Fruit fly (Drosophila melanogaster): ENCODE results near the gene Act5C.

Act5C gene

DNA sequence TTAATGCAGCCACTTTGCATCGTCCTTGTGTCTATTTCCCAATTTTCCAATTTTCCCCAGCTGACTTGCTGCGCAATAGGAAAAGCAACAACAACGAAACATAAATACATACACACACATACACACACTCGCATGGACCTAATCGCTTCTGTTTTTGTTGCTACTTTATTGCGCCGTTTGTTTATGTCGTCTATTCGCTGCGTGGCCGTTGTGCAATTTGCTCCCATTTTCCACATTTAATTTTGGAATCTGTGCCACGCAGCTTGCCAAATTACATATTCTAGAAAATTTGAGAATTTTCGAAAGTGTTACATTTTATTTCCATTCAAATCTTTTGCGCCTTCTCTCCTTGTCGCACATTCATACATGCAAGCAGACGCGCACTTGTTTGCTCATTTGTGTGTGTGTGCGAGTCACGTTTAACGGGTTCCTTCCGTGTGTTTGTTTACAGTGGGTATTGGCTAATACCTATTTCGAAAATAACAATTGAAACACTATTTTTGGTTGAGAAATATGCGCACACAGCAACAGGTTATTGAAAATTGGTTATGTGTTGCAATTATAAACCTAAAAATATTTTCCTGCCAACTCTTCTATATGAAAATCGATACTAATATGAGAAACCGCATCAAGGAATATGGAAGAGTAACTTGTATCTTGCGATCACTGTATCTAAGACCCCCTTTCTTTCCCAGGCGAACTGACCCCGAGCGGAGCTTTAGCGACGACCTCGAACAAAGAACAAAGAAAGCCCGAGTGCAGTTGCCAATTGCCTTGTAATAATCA is 20.3 kb upstream of the Act5C start (continued):
- TF ChIP-seq kah (GFP tag; optimal IDR thresholded peaks at IDR 0.05): peak; percentile 83
- no peak for TF ChIP-seq luna (GFP tag; optimal IDR thresholded peaks at IDR 0.05)
- peak; percentile 31 for TF ChIP-seq CG13123 (GFP tag; optimal IDR thresholded peaks at IDR 0.05)
- TF ChIP-seq CG30431 (GFP tag; optimal IDR thresholded peaks at IDR 0.05): no peak
- no peak for TF ChIP-seq ash1 (GFP tag; optimal IDR thresholded peaks at IDR 0.05)
- TF ChIP-seq org-1 (GFP tag; optimal IDR thresholded peaks at IDR 0.05): peak; percentile 48
- peak; percentile 4 for TF ChIP-seq Vsx1 (GFP tag; optimal IDR thresholded peaks at IDR 0.05)
- peak; percentile 20 for TF ChIP-seq repo (GFP tag; optimal IDR thresholded peaks at IDR 0.05)
- peak; percentile 39 for TF ChIP-seq exex (tag; optimal IDR thresholded peaks at IDR 0.05)
- TF ChIP-seq ttk (GFP tag; IDR thresholded peaks at IDR 0.05): no peak
- no peak for TF ChIP-seq Atf3 (GFP tag; optimal IDR thresholded peaks at IDR 0.05)
- peak; percentile 98 for TF ChIP-seq grau (tag; optimal IDR thresholded peaks at IDR 0.05)
- TF ChIP-seq hbn (GFP tag; IDR thresholded peaks at IDR 0.05; ENCODE audit: partially characterized antibody): no peak
- peak; percentile 9; the same call in 1 of the 3 replicates for TF ChIP-seq CG34422 (GFP tag; IDR thresholded peaks at IDR 0.05)
- peak; percentile 29 for TF ChIP-seq CG8089 (GFP tag; optimal IDR thresholded peaks at IDR 0.05)
- TF ChIP-seq CG2712 (tag; optimal IDR thresholded peaks at IDR 0.05): peak; percentile 61
- no peak for TF ChIP-seq Dfd (GFP tag; optimal IDR thresholded peaks at IDR 0.05)
- TF ChIP-seq aop (GFP tag; IDR thresholded peaks at IDR 0.05): no peak
- TF ChIP-seq amos (GFP tag; IDR thresholded peaks at IDR 0.05; ENCODE audit: partially characterized antibody): no peak
- no peak for TF ChIP-seq pnt (GFP tag; optimal IDR thresholded peaks at IDR 0.05)
- no peak for TF ChIP-seq CG18476 (GFP tag; optimal IDR thresholded peaks at IDR 0.05)
- peak; percentile 47 for TF ChIP-seq zfh2 (GFP tag; optimal IDR thresholded peaks at IDR 0.05)
- TF ChIP-seq phol (tag; optimal IDR thresholded peaks at IDR 0.05): peak; percentile 41
- TF ChIP-seq Dip3 (GFP tag; optimal IDR thresholded peaks at IDR 0.05): peak; percentile 29
- TF ChIP-seq vvl (GFP tag; IDR thresholded peaks at IDR 0.05): peak; percentile 51
- TF ChIP-seq pfk (GFP tag; optimal IDR thresholded peaks at IDR 0.05): no peak
- no peak for TF ChIP-seq CG10366 (GFP tag; IDR thresholded peaks at IDR 0.05)
- no peak for TF ChIP-seq Nf-YA (GFP tag; IDR thresholded peaks at IDR 0.05)
- TF ChIP-seq CG12659 (GFP tag; optimal IDR thresholded peaks at IDR 0.05): peak; percentile 22
- TF ChIP-seq lmd (GFP tag; IDR thresholded peaks at IDR 0.05): peak; percentile 53; the same call in 1 of the 2 replicates
- TF ChIP-seq CG3281 (GFP tag; optimal IDR thresholded peaks at IDR 0.05): peak; percentile 57
- no peak for TF ChIP-seq CG7271 (tag; optimal IDR thresholded peaks at IDR 0.05)
- TF ChIP-seq CG4854 (GFP tag; optimal IDR thresholded peaks at IDR 0.05): peak; percentile 27
- 0 out of 3 replicates have a peak, but pooled peaks have one; percentile 43 for TF ChIP-seq Optix (GFP tag; IDR thresholded peaks at IDR 0.05)
- TF ChIP-seq Eip74EF (GFP tag; optimal IDR thresholded peaks at IDR 0.05): peak in 1 of 2 experiments; percentile 76
- TF ChIP-seq Hr78 (GFP tag; optimal IDR thresholded peaks at IDR 0.05): peak in 1 of 2 experiments; percentile 65
- no peak for TF ChIP-seq Camta (GFP tag; optimal IDR thresholded peaks at IDR 0.05)
- peak; percentile 52 for TF ChIP-seq CG11504 (tag; optimal IDR thresholded peaks at IDR 0.05)
- no peak for TF ChIP-seq CG9797 (GFP tag; optimal IDR thresholded peaks at IDR 0.05)
- TF ChIP-seq CG3847 (GFP tag; IDR thresholded peaks at IDR 0.05): no peak
- TF ChIP-seq CG3995 (GFP tag; optimal IDR thresholded peaks at IDR 0.05): peak; percentile 44
- peak; percentile 30 for TF ChIP-seq CG6765 (GFP tag; optimal IDR thresholded peaks at IDR 0.05)
- TF ChIP-seq CG12219 (GFP tag; optimal IDR thresholded peaks at IDR 0.05): peak; percentile 23
- peak; percentile 58; the same call in 1 of the 4 replicates for TF ChIP-seq chinmo (GFP tag; IDR thresholded peaks at IDR 0.05; ENCODE audit: partially characterized antibody)
- TF ChIP-seq ind (GFP tag; optimal IDR thresholded peaks at IDR 0.05): peak; percentile 34
- no peak for TF ChIP-seq Scr (GFP tag; IDR thresholded peaks at IDR 0.05; ENCODE audit: partially characterized antibody)
- TF ChIP-seq p53 (GFP tag; optimal IDR thresholded peaks at IDR 0.05): no peak
- peak; percentile 24 for TF ChIP-seq CG17912 (GFP tag; optimal IDR thresholded peaks at IDR 0.05)

Data from whole organism, embryonic.